Worm (Caenorhabditis elegans): ENCODE measurements around the gene set-14.

- TF ChIP-seq skn-1 (tag; optimal IDR thresholded peaks at IDR 0.05), result no peak
- TF ChIP-seq ZK546.5 (tag; optimal IDR thresholded peaks at IDR 0.05), result no peak
- no peak for TF ChIP-seq ama-1 (optimal IDR thresholded peaks at IDR 0.05)
- TF ChIP-seq php-3 (GFP tag; IDR thresholded peaks at IDR 0.05), result no peak
Observed at ce11 chrII:10783201-10783962, 12.7 kb downstream of the set-14 start, which contains the start of gene ect-2.

Measured in whole organism, L4 larva.